Worm (Caenorhabditis elegans) whole organism, L1 larva: ENCODE measurements around the gene nhr-291.

ENCODE experiments used
- F16B12.6 ChIP-seq: fragments of 150-350 bp; optimal IDR thresholded peaks from 2 replicates; lab custom pipeline; 2014; ENCODE audit warnings: missing biosample characterization, missing genetic modification characterization
- alr-1 ChIP-seq: fragments of 200-800 bp; sonication (Bioruptor generic); optimal IDR thresholded peaks from 2 replicates; lab custom pipeline; 2018; ENCODE audit warnings: borderline replicate concordance, mild to moderate bottlenecking, missing genetic modification characterization, missing compliant biosample characterization
- blmp-1 ChIP-seq: fragments of 150-350 bp; optimal IDR thresholded peaks from 2 replicates; lab custom pipeline; 2014; ENCODE audit warnings: missing biosample characterization, missing genetic modification characterization
- efl-1 ChIP-seq, 4 experiments: fragments of 150-350 bp; optimal IDR thresholded peaks in 3 of 4; peaks in 1 of 4; 1 replicate in 1 of 4; 2 replicates in 3 of 4; lab custom pipeline; 2014; ENCODE audit warnings: missing biosample characterization in 2 of 4, missing genetic modification characterization in 2 of 4, missing genetic modification reagents in 2 of 4
- lin-13 ChIP-seq: fragments of 150-350 bp; optimal IDR thresholded peaks from 2 replicates; lab custom pipeline; 2014; ENCODE audit warnings: missing biosample characterization, missing genetic modification reagents, missing genetic modification characterization
- mdl-1 ChIP-seq, 2 experiments: fragments of 150-350 bp; optimal IDR thresholded peaks; 2 replicates each; lab custom pipeline; 2014 to 2017; ENCODE audit warnings: missing biosample characterization in 2 of 2, missing genetic modification characterization in 2 of 2, inconsistent platforms in 1 of 2
- unc-86 ChIP-seq: sonication (generic microtip); optimal IDR thresholded peaks from 2 replicates; lab custom pipeline; 2016; ENCODE audit warnings: missing genetic modification characterization, missing compliant biosample characterization
- ztf-11 ChIP-seq, 2 experiments: sonication (generic microtip); optimal IDR thresholded peaks; 2 replicates each; lab custom pipeline; 2016 to 2017; ENCODE audit warnings: missing genetic modification characterization in 2 of 2, missing biosample characterization in 1 of 2, missing compliant biosample characterization in 1 of 2
- ztf-4 ChIP-seq: fragments of 150-350 bp; optimal IDR thresholded peaks from 2 replicates; lab custom pipeline; 2014; ENCODE audit warnings: missing biosample characterization, missing genetic modification characterization

DNA sequence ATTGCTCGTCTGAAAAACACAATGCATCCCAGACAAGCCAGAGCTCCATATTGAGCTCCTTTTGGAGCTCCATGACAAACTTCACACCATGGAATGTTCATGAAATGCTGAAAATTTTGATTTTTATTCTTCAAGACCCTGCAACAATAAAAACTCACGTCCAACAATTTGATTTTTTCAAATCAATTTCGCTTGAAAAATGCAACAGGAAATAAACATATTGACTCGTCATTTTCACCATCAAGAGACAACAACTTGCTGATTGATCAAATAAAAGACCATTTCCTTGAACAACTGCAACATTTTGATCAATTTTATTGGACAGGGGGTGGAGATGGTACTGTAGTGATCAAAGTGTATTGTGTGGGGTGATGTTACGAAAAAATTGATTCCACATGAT, 50.9 kb downstream of the nhr-291 start, which contains the start of gene nhr-269:
- TF ChIP-seq alr-1 (tag; lab: Kevin White, UChicago) (no peak), mdl-1 (tag; optimal IDR thresholded peaks at IDR 0.05; lab: Kevin White, UChicago) (no peak), lin-13 (no peak), blmp-1 (no peak), ztf-4 (no peak), unc-86 (tag; lab: Kevin White, UChicago) (no peak), ztf-11 (tag; optimal IDR thresholded peaks at IDR 0.05; lab: Kevin White, UChicago) (no peak), efl-1 (optimal IDR thresholded peaks at IDR 0.05; lab: Kevin White, UChicago) (no peak), efl-1 (GFP tag; optimal IDR thresholded peaks at IDR 0.05 in 1 of 2; lab: Kevin White, UChicago) (no peak), F16B12.6 (tag; lab: Kevin White, UChicago) (no peak)
